Worm (Caenorhabditis elegans) whole organism, L4/young adult: ENCODE data around the gene uig-1.

ENCODE experiments used
- dao-5 ChIP-seq: sonication (generic microtip); optimal IDR thresholded peaks from 2 replicates; lab custom pipeline; 2016; ENCODE audit warnings: missing genotype, missing genetic modification characterization, moderate library complexity, missing compliant biosample characterization
- him-1 ChIP-seq: sonication (generic microtip); optimal IDR thresholded peaks from 2 replicates; lab custom pipeline; 2016; ENCODE audit warnings: missing genotype, missing genetic modification reagents, missing genetic modification characterization, missing compliant biosample characterization

- TF ChIP-seq him-1 = no peak
- TF ChIP-seq dao-5 (tag; lab: Kevin White, UChicago) = no peak
These were observed 52.6 kb downstream of the uig-1 start for ce11 chrV:13243205-13243604.
